Fruit fly (Drosophila melanogaster): ENCODE results near the gene Oatp30B.

The Oatp30B gene

dm6 chr2L:9525719-9526118, 4.7 kb downstream of the Oatp30B start:
- no peak for TF ChIP-seq Myc (optimal IDR thresholded peaks at IDR 0.05)
- TF ChIP-seq psq (optimal IDR thresholded peaks at IDR 0.05): no peak
- TF ChIP-seq insv (optimal IDR thresholded peaks at IDR 0.05): no peak
- TF ChIP-seq h (optimal IDR thresholded peaks at IDR 0.05): no peak

dm6 chr2L:9526518-9526917, 5.5 kb downstream of the Oatp30B start:
- no peak for TF ChIP-seq insv (optimal IDR thresholded peaks at IDR 0.05)

dm6 chr2L:9528215-9528614, 7.2 kb downstream of the Oatp30B start, which contains the start of gene CG31883:
Gene CG31883, plus strand, starts transcription at chr2L:9528515.
- no peak for TF ChIP-seq psq (optimal IDR thresholded peaks at IDR 0.05)
- no peak for TF ChIP-seq Sin3A (optimal IDR thresholded peaks at IDR 0.05)
- TF ChIP-seq Myc (optimal IDR thresholded peaks at IDR 0.05): no peak
- no peak for TF ChIP-seq h (optimal IDR thresholded peaks at IDR 0.05)
- TF ChIP-seq ttk (optimal IDR thresholded peaks at IDR 0.05): no peak
- no peak for TF ChIP-seq insv (optimal IDR thresholded peaks at IDR 0.05)

- TF ChIP-seq psq (optimal IDR thresholded peaks at IDR 0.05): no peak
- no peak for TF ChIP-seq h (optimal IDR thresholded peaks at IDR 0.05)
- TF ChIP-seq ttk (optimal IDR thresholded peaks at IDR 0.05): no peak
- no peak for TF ChIP-seq Myc (optimal IDR thresholded peaks at IDR 0.05)
- no peak for TF ChIP-seq Sin3A (optimal IDR thresholded peaks at IDR 0.05)
- TF ChIP-seq insv (optimal IDR thresholded peaks at IDR 0.05): no peak
These were observed 8.9 kb downstream of the Oatp30B start for dm6 chr2L:9529858-9530378.

dm6 chr2L:9539988-9540573, 19.1 kb downstream of the Oatp30B start, which contains the start of gene CG17855:
Gene CG17855, plus strand, starts transcription at chr2L:9540523.
- no peak for TF ChIP-seq insv (optimal IDR thresholded peaks at IDR 0.05)
- no peak for TF ChIP-seq h (optimal IDR thresholded peaks at IDR 0.05)
- no peak for TF ChIP-seq Myc (optimal IDR thresholded peaks at IDR 0.05)

- TF ChIP-seq ttk (optimal IDR thresholded peaks at IDR 0.05): no peak
- no peak for TF ChIP-seq Sin3A (optimal IDR thresholded peaks at IDR 0.05)
- no peak for TF ChIP-seq insv (optimal IDR thresholded peaks at IDR 0.05)
- no peak for TF ChIP-seq h (optimal IDR thresholded peaks at IDR 0.05)
- no peak for TF ChIP-seq Myc (optimal IDR thresholded peaks at IDR 0.05)
- no peak for TF ChIP-seq psq (optimal IDR thresholded peaks at IDR 0.05)
These were observed 21.6 kb downstream of the Oatp30B start, which contains the start of gene Cpr30B for dm6 chr2L:9542578-9542977. Gene Cpr30B, plus strand, starts transcription at chr2L:9542878.

dm6 chr2L:9543871-9544270, 22.9 kb downstream of the Oatp30B start, which contains the start of gene CG13113:
Gene CG13113, plus strand, starts transcription at chr2L:9544171.
- TF ChIP-seq Sin3A (optimal IDR thresholded peaks at IDR 0.05) (no peak), psq (optimal IDR thresholded peaks at IDR 0.05) (no peak), insv (optimal IDR thresholded peaks at IDR 0.05) (no peak), ttk (optimal IDR thresholded peaks at IDR 0.05) (no peak), h (optimal IDR thresholded peaks at IDR 0.05) (no peak), Myc (optimal IDR thresholded peaks at IDR 0.05) (no peak)

- no peak for TF ChIP-seq insv (optimal IDR thresholded peaks at IDR 0.05)
- TF ChIP-seq Sin3A (optimal IDR thresholded peaks at IDR 0.05): no peak
- no peak for TF ChIP-seq ttk (optimal IDR thresholded peaks at IDR 0.05)
- no peak for TF ChIP-seq psq (optimal IDR thresholded peaks at IDR 0.05)
- TF ChIP-seq Myc (optimal IDR thresholded peaks at IDR 0.05): no peak
- TF ChIP-seq h (optimal IDR thresholded peaks at IDR 0.05): no peak
These were observed 24.5 kb downstream of the Oatp30B start, which contains the start of gene CG13114 for dm6 chr2L:9545511-9545910. Gene CG13114, plus strand, starts transcription at chr2L:9545811.

- TF ChIP-seq ttk (optimal IDR thresholded peaks at IDR 0.05) (no peak), h (optimal IDR thresholded peaks at IDR 0.05) (no peak), Myc (optimal IDR thresholded peaks at IDR 0.05) (no peak), insv (optimal IDR thresholded peaks at IDR 0.05) (no peak)
These were observed 29.9 kb downstream of the Oatp30B start for dm6 chr2L:9550880-9551279.

- TF ChIP-seq ttk (optimal IDR thresholded peaks at IDR 0.05) (no peak), Sin3A (optimal IDR thresholded peaks at IDR 0.05) (no peak), h (optimal IDR thresholded peaks at IDR 0.05) (no peak), psq (optimal IDR thresholded peaks at IDR 0.05) (no peak), Myc (optimal IDR thresholded peaks at IDR 0.05) (no peak), insv (optimal IDR thresholded peaks at IDR 0.05) (no peak)
These were observed 36.8 kb downstream of the Oatp30B start for dm6 chr2L:9557858-9558257.

- TF ChIP-seq ttk (optimal IDR thresholded peaks at IDR 0.05) (no peak), Myc (optimal IDR thresholded peaks at IDR 0.05) (no peak), Sin3A (optimal IDR thresholded peaks at IDR 0.05) (no peak), h (optimal IDR thresholded peaks at IDR 0.05) (no peak), psq (optimal IDR thresholded peaks at IDR 0.05) (no peak), insv (optimal IDR thresholded peaks at IDR 0.05) (no peak)
These were observed 39.1 kb downstream of the Oatp30B start for dm6 chr2L:9560045-9560587.

dm6 chr2L:9562713-9563112, 41.7 kb downstream of the Oatp30B start:
- TF ChIP-seq Sin3A (optimal IDR thresholded peaks at IDR 0.05): no peak
- TF ChIP-seq psq (optimal IDR thresholded peaks at IDR 0.05): no peak
- no peak for TF ChIP-seq ttk (optimal IDR thresholded peaks at IDR 0.05)
- TF ChIP-seq Myc (optimal IDR thresholded peaks at IDR 0.05): no peak
- TF ChIP-seq h (optimal IDR thresholded peaks at IDR 0.05): no peak
- TF ChIP-seq insv (optimal IDR thresholded peaks at IDR 0.05): no peak

dm6 chr2L:9564527-9564926, 43.5 kb downstream of the Oatp30B start:
- TF ChIP-seq psq (optimal IDR thresholded peaks at IDR 0.05) (no peak), Myc (optimal IDR thresholded peaks at IDR 0.05) (no peak), h (optimal IDR thresholded peaks at IDR 0.05) (no peak), insv (optimal IDR thresholded peaks at IDR 0.05) (no peak), Sin3A (optimal IDR thresholded peaks at IDR 0.05) (no peak)
